Worm (Caenorhabditis elegans): ENCODE data around the gene dnj-10.

dnj-10 gene

ce11 chrIII:8678371-8678770 lies 47.4 kb downstream of the dnj-10 start (continued):
- TF ChIP-seq B0019.2 (GFP tag; conservative IDR thresholded peaks at IDR 0.05) (0 out of 2 replicates have a peak, but pooled peaks have one; percentile 21), F49E8.2 (tag; optimal IDR thresholded peaks at IDR 0.05; ENCODE audit: insufficient read depth) (peak; percentile 65), sptf-2 (GFP tag; optimal IDR thresholded peaks at IDR 0.05) (peak; percentile 52), Y95B8A.8 (GFP tag; IDR thresholded peaks at IDR 0.05) (0 out of 2 replicates have a peak, but pooled peaks have one; percentile 46), F52B5.7 (tag; optimal IDR thresholded peaks at IDR 0.05) (peak; percentile 59), hsf-1 (GFP tag; IDR thresholded peaks at IDR 0.05) (peak; percentile 43; the same call in 1 of the 2 replicates), let-526 (GFP tag; IDR thresholded peaks at IDR 0.05) (peak; percentile 78), attf-3 (GFP tag; conservative IDR thresholded peaks at IDR 0.05) (peak; percentile 53), mxl-1 (tag; optimal IDR thresholded peaks at IDR 0.05) (peak; percentile 91), hmg-1.2 (GFP tag; IDR thresholded peaks at IDR 0.05) (peak; percentile 80), unc-130 (GFP tag; optimal IDR thresholded peaks at IDR 0.05) (peak; percentile 40), madf-6 (GFP tag; IDR thresholded peaks at IDR 0.05) (peak; percentile 66), aptf-3 (GFP tag; IDR thresholded peaks at IDR 0.05) (peak; percentile 68; the same call in 1 of the 2 replicates), F33H1.4 (GFP tag; IDR thresholded peaks at IDR 0.05) (peak; percentile 38; the same call in 1 of the 2 replicates), him-1 (tag; optimal IDR thresholded peaks at IDR 0.05) (no peak), rpc-1 (optimal IDR thresholded peaks at IDR 0.05) (peak; percentile 90), rpc-1 (tag; optimal IDR thresholded peaks at IDR 0.05) (peak; percentile 92), F23B12.7 (tag; optimal IDR thresholded peaks at IDR 0.05; ENCODE audit: insufficient read depth) (peak; percentile 70), akir-1 (GFP tag; optimal IDR thresholded peaks at IDR 0.05) (peak; percentile 47), T26A5.8 (tag; optimal IDR thresholded peaks at IDR 0.05) (no peak), Y53G8AR.9 (GFP tag; conservative IDR thresholded peaks at IDR 0.05) (no peak), dpl-1 (GFP tag; optimal IDR thresholded peaks at IDR 0.05) (peak; percentile 11), K12H6.12 (tag; optimal IDR thresholded peaks at IDR 0.05) (peak; percentile 63), nfyb-1 (GFP tag; IDR thresholded peaks at IDR 0.05) (peak; percentile 84), rcor-1 (GFP tag; IDR thresholded peaks at IDR 0.05) (peak; percentile 60; the same call in 1 of the 2 replicates), repo-1 (tag; optimal IDR thresholded peaks at IDR 0.05) (peak; percentile 66), snpc-4 (GFP tag; optimal IDR thresholded peaks at IDR 0.05) (peak; percentile 53), snpc-4 (tag; optimal IDR thresholded peaks at IDR 0.05) (peak in 2 of 4 experiments; percentile 51), snpc-1.1 (tag; optimal IDR thresholded peaks at IDR 0.05; ENCODE audit: insufficient read depth) (peak; percentile 44), nfya-1 (tag; optimal IDR thresholded peaks at IDR 0.05; ENCODE audit: borderline replicate concordance, insufficient read depth) (no peak), cebp-2 (GFP tag; IDR thresholded peaks at IDR 0.05) (no peak), rec-8 (tag; optimal IDR thresholded peaks at IDR 0.05) (peak; percentile 42 to 85), nhr-120 (GFP tag; IDR thresholded peaks at IDR 0.05) (no peak), C06A6.2 (GFP tag; conservative IDR thresholded peaks at IDR 0.05) (no peak; the same call in 1 of the 2 replicates), F37B4.10 (GFP tag; IDR thresholded peaks at IDR 0.05) (no peak), fkh-3 (tag; optimal IDR thresholded peaks at IDR 0.05) (no peak), snpc-1.3 (tag; optimal IDR thresholded peaks at IDR 0.05; ENCODE audit: insufficient read depth) (peak; percentile 72), ceh-91 (GFP tag; IDR thresholded peaks at IDR 0.05) (0 out of 2 replicates have a peak, but pooled peaks have one; percentile 33), pbrm-1 (GFP tag; IDR thresholded peaks at IDR 0.05) (peak; percentile 75), ztf-22 (GFP tag; optimal IDR thresholded peaks at IDR 0.05) (no peak), F39B2.1 (GFP tag; IDR thresholded peaks at IDR 0.05) (no peak), ZK185.1 (tag; optimal IDR thresholded peaks at IDR 0.05; ENCODE audit: poor library complexity, severe bottlenecking) (peak; percentile 93), aptf-2 (GFP tag; conservative IDR thresholded peaks at IDR 0.05) (no peak), ceh-58 (GFP tag; IDR thresholded peaks at IDR 0.05) (no peak), bed-2 (GFP tag; IDR thresholded peaks at IDR 0.05) (no peak), F57A8.1 (GFP tag; optimal IDR thresholded peaks at IDR 0.05) (peak; percentile 15), bed-1 (GFP tag; IDR thresholded peaks at IDR 0.05) (no peak), ceh-27 (GFP tag; optimal IDR thresholded peaks at IDR 0.05) (peak; percentile 84)

Measured in whole organism, young adult.